Worm (Caenorhabditis elegans) whole organism, young adult: ENCODE data around the gene K07H8.9.
A peak's percentile ranks its signal among the peaks of the same experiment; 100 is the strongest.

Experiments used
- B0019.2 ChIP-seq: fragments of 200-800 bp; sonication (Bioruptor generic); conservative IDR thresholded peaks from 2 replicates; pipeline ENCODE4 v1.3.6; 2022; ENCODE audit warnings: missing genetic modification reagents, missing genetic modification characterization, missing compliant biosample characterization
- B0261.1 ChIP-seq: sonication (generic microtip); optimal IDR thresholded peaks from 2 replicates; lab custom pipeline; 2016; ENCODE audit warnings: mild to moderate bottlenecking, missing genetic modification characterization, moderate library complexity, missing compliant biosample characterization
- C06A6.2 ChIP-seq: fragments of 200-800 bp; sonication (Bioruptor generic); conservative IDR thresholded peaks from 2 replicates; pipeline ENCODE4 v1.3.6; 2022; ENCODE audit warnings: missing genetic modification characterization, missing compliant biosample characterization
- C17E4.6 ChIP-seq: fragments of 200-800 bp; sonication (Bioruptor generic); IDR thresholded peaks from 2 replicates; pipeline ENCODE4 v1.3.6; 2022; ENCODE audit warnings: missing genetic modification reagents, missing genetic modification characterization, missing compliant biosample characterization
- F10E7.11 ChIP-seq: sonication (generic microtip); optimal IDR thresholded peaks from 2 replicates; lab custom pipeline; 2017; ENCODE audit warnings: mild to moderate bottlenecking, missing genetic modification characterization, moderate library complexity, missing compliant biosample characterization
- F39B2.1 ChIP-seq: fragments of 200-800 bp; sonication (Bioruptor generic); IDR thresholded peaks from 2 replicates; pipeline ENCODE4 v1.3.6; 2022; ENCODE audit warnings: missing genetic modification reagents, missing genetic modification characterization, missing compliant biosample characterization
- F55B11.4 ChIP-seq: sonication (generic microtip); optimal IDR thresholded peaks from 2 replicates; lab custom pipeline; 2016; ENCODE audit warnings: missing compliant biosample characterization, missing genetic modification characterization, borderline replicate concordance; ENCODE audit not compliant: insufficient read depth
- Y67H2A.10 ChIP-seq: fragments of 200-800 bp; sonication (Bioruptor generic); conservative IDR thresholded peaks from 2 replicates; pipeline ENCODE4 v1.3.6; 2022; ENCODE audit warnings: missing genetic modification reagents, missing genetic modification characterization, missing compliant biosample characterization
- ZK185.1 ChIP-seq: sonication (generic microtip); optimal IDR thresholded peaks from 2 replicates; lab custom pipeline; 2016; ENCODE audit warnings: mild to moderate bottlenecking, missing genetic modification characterization, missing compliant biosample characterization; ENCODE audit not compliant: poor library complexity, severe bottlenecking
- aptf-3 ChIP-seq: fragments of 200-800 bp; sonication (Bioruptor generic); IDR thresholded peaks from 2 replicates; pipeline ENCODE4 v1.3.6; 2022; ENCODE audit warnings: missing genetic modification characterization, missing compliant biosample characterization
- egl-44 ChIP-seq: fragments of 200-800 bp; sonication (Bioruptor generic); IDR thresholded peaks from 2 replicates; pipeline ENCODE4 v1.3.6; 2022; ENCODE audit warnings: missing genetic modification reagents, missing genetic modification characterization, missing compliant biosample characterization
- egrh-3 ChIP-seq: fragments of 200-800 bp; sonication (Bioruptor generic); IDR thresholded peaks from 2 replicates; pipeline ENCODE4 v1.3.6; 2022; ENCODE audit warnings: missing genetic modification reagents, missing genetic modification characterization, missing compliant biosample characterization
- hlh-26 ChIP-seq: fragments of 200-800 bp; sonication (Bioruptor generic); conservative IDR thresholded peaks from 2 replicates; pipeline ENCODE4 v1.3.6; 2022; ENCODE audit warnings: missing genetic modification reagents, missing genetic modification characterization, missing compliant biosample characterization
- lin-26 ChIP-seq: fragments of 200-800 bp; sonication (Bioruptor generic); IDR thresholded peaks from 2 replicates; pipeline ENCODE4 v1.3.6; 2022; ENCODE audit warnings: missing genetic modification reagents, missing genetic modification characterization, missing compliant biosample characterization
- nfyb-1 ChIP-seq: fragments of 200-800 bp; sonication (Bioruptor generic); IDR thresholded peaks from 2 replicates; pipeline ENCODE4 v1.3.6; 2022; ENCODE audit warnings: missing genetic modification reagents, missing genetic modification characterization, missing compliant biosample characterization
- nhr-27 ChIP-seq: fragments of 200-800 bp; sonication (Bioruptor generic); optimal IDR thresholded peaks from 2 replicates; lab custom pipeline; 2018; ENCODE audit warnings: mild to moderate bottlenecking, missing genetic modification characterization, moderate library complexity, missing compliant biosample characterization
- nhr-80 ChIP-seq: sonication (generic microtip); optimal IDR thresholded peaks from 2 replicates; lab custom pipeline; 2016; ENCODE audit warnings: missing genetic modification characterization, missing compliant biosample characterization
- sptf-2 ChIP-seq: fragments of 200-800 bp; sonication (Bioruptor generic); optimal IDR thresholded peaks from 2 replicates; lab custom pipeline; 2018; ENCODE audit warnings: mild to moderate bottlenecking, missing genetic modification characterization, missing compliant biosample characterization
- zfh-2 ChIP-seq: fragments of 200-800 bp; sonication (Bioruptor generic); conservative IDR thresholded peaks from 2 replicates; pipeline ENCODE4 v1.3.6; 2022; ENCODE audit warnings: missing genetic modification reagents, missing genetic modification characterization, missing compliant biosample characterization
- ztf-18 ChIP-seq: sonication (generic microtip); optimal IDR thresholded peaks from 2 replicates; lab custom pipeline; 2016; ENCODE audit warnings: missing genotype, mild to moderate bottlenecking, missing genetic modification characterization, missing compliant biosample characterization
- ztf-26 ChIP-seq: sonication (generic microtip); optimal IDR thresholded peaks from 2 replicates; lab custom pipeline; 2017; ENCODE audit warnings: missing genetic modification characterization, missing compliant biosample characterization
- ztf-28 ChIP-seq: fragments of 200-800 bp; sonication (Bioruptor generic); IDR thresholded peaks from 2 replicates; pipeline ENCODE4 v1.3.6; 2022; ENCODE audit warnings: missing genetic modification reagents, missing genetic modification characterization, missing compliant biosample characterization

The K07H8.9 gene

DNA sequence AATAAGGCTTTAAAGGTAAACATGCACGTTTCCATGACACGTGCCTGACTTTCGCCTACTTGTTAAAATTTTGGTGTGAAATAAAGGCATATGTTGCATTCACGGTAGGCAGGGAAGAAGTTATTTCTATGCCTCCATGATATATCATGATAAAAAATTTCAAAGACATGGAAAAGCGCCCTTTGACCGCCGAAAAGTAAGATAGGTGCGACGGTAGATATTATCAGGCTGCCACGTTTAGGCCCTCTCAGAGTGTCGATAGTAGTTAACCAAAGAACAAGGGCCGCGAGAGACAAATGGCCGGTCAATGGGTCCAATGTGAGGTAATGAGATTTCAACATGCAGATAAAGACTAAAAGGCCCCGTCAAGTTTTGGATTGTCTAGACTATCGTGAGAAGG is 43.1 kb downstream of the K07H8.9 start:
- TF ChIP-seq B0019.2 (GFP tag; lab: Robert Waterston, UW) = no peak
- TF ChIP-seq ztf-28 (GFP tag; lab: Robert Waterston, UW) = no peak
- no peak for TF ChIP-seq lin-26 (GFP tag; lab: Robert Waterston, UW)
- no peak for TF ChIP-seq F55B11.4 (tag; lab: Kevin White, UChicago)
- no peak for TF ChIP-seq egl-44 (GFP tag; lab: Robert Waterston, UW)
- TF ChIP-seq ztf-18 (tag; lab: Kevin White, UChicago) = no peak
- no peak for TF ChIP-seq nfyb-1
- TF ChIP-seq nhr-27 (tag; lab: Kevin White, UChicago) = no peak
- no peak for TF ChIP-seq F10E7.11 (tag; lab: Kevin White, UChicago)
- no peak for TF ChIP-seq sptf-2
- TF ChIP-seq, all 124 proteins: peak for 0

DNA sequence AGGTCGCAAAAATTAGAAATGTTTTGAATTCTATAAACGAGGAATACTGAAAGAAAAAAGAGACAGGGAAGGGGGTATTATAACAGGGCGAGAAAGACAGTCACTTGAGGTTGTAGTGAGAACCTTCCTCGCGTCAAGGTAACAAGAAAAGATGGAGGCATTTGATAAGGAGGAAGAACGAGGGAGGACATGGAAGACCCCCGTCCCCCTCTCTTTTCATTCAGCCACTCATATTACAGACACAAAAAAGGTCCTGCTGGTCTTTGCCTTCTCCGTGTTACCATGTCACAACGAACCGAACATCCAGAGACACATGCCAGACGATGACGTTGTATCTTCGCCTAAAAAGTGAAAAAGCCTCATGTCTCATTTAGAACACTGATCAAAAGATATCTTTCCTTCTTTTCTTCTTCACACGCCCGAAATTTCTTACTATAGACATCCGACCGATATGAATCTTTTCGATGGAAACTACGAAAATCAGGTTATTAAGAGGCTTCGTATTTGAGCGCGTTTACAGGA is 44.9 kb downstream of the K07H8.9 start:
- TF ChIP-seq zfh-2 (no peak), B0261.1 (tag; lab: Kevin White, UChicago) (no peak), ZK185.1 (tag; lab: Kevin White, UChicago) (no peak), hlh-26 (GFP tag; lab: Robert Waterston, UW) (no peak), nhr-80 (tag; lab: Kevin White, UChicago) (peak; percentile 25)

DNA sequence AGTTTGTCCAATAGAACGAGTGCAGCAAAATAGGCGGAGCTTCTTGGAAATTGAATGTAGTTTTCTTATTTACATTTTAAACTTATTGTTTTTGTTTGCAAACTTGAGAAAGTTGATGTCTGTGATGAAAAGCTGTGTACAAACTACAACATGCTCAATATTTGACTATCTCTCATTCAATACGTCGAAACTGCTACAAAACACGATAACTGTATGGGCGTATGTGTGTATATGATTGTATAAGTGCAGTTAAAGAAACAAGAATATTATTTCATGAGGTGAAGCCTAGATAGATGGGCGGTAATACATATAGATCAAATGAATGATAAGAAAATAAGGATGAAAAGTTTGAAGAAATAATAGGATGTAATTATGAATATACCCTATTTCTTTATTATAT is 46.7 kb downstream of the K07H8.9 start:
- no peak for TF ChIP-seq egrh-3
- no peak for TF ChIP-seq aptf-3 (GFP tag; lab: Robert Waterston, UW)
- no peak for TF ChIP-seq ztf-26 (tag; lab: Kevin White, UChicago)

DNA sequence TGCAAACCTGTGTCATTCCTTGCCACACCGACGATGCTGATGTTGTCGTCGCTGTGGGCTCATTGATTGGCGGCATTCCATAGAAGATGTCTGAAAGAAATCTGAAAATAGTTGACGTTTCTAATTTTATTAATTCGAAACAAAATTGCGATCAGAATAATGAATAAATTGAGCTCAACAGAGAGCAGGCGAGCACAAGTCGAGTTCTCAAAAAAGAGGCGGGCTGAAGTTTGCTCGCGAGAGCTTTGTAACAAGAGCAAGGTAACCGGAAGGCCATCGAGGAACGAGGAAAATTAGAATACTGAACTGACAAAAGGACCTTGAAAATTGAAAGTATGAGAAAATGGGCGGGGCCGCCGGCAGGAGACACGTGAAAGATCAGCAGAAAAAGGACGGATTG is 49.8 kb downstream of the K07H8.9 start, which contains the start of gene nhr-66:
TSS of gene nhr-66 (minus strand) at position 101 of the 400 bp plus-strand sequence.
- TF ChIP-seq Y67H2A.10 (GFP tag; lab: Robert Waterston, UW) (no peak), C17E4.6 (GFP tag; lab: Robert Waterston, UW) (no peak), egrh-3 (no peak), F39B2.1 (no peak), egl-44 (GFP tag; lab: Robert Waterston, UW) (no peak), C06A6.2 (GFP tag; lab: Robert Waterston, UW) (no peak)
